Fruit fly (Drosophila melanogaster) whole organism, wandering third instar larva: Measurements from ENCODE around the gene Mlc-c.

Experiments
- Abd-B ChIP-seq: fragments of >200 bp; optimal IDR thresholded peaks from 2 replicates; lab custom pipeline; 2017; ENCODE audit warnings: missing biosample characterization, missing genetic modification characterization
- CG32264 ChIP-seq: fragments of 200-800 bp; sonication (Bioruptor generic); optimal IDR thresholded peaks from 2 replicates; lab custom pipeline; 2016; ENCODE audit warnings: missing biosample characterization, missing genetic modification characterization
- Jra ChIP-seq: sonication (Bioruptor generic); optimal IDR thresholded peaks from 2 replicates; lab custom pipeline; 2016; ENCODE audit warnings: missing biosample characterization, missing genetic modification characterization
- dsf ChIP-seq: sonication (Bioruptor generic); optimal IDR thresholded peaks from 2 replicates; lab custom pipeline; 2016; ENCODE audit warnings: missing biosample characterization, missing genetic modification characterization, borderline replicate concordance
- ey ChIP-seq: fragments of 200-800 bp; sonication (Bioruptor generic); optimal IDR thresholded peaks from 2 replicates; lab custom pipeline; 2016; ENCODE audit warnings: missing biosample characterization, missing genetic modification characterization
- foxo ChIP-seq, 2 experiments: fragments of 200-800 bp; sonication (Bioruptor generic); optimal IDR thresholded peaks; 2 replicates in 1 of 2; 3 replicates in 1 of 2; lab custom pipeline; 2016 to 2017; ENCODE audit warnings: missing biosample characterization in 2 of 2, missing genetic modification characterization in 2 of 2
- fru ChIP-seq: fragments of 200-800 bp; sonication (Bioruptor generic); optimal IDR thresholded peaks from 3 replicates; lab custom pipeline; 2016; ENCODE audit warnings: missing biosample characterization, mild to moderate bottlenecking, missing genetic modification characterization
- lola ChIP-seq: fragments of >200 bp; optimal IDR thresholded peaks from 2 replicates; lab custom pipeline; 2017; ENCODE audit warnings: missing biosample characterization, missing genetic modification characterization
- pan ChIP-seq: fragments of >200 bp; optimal IDR thresholded peaks from 2 replicates; lab custom pipeline; 2017

dm6 chrX:5637543-5637942, 15.2 kb upstream of the Mlc-c start:
- TF ChIP-seq Jra (GFP tag; lab: Kevin White, UChicago) (no peak), Abd-B (no peak), ey (GFP tag; lab: Kevin White, UChicago) (no peak), lola (GFP tag; lab: Kevin White, UChicago) (no peak), foxo (GFP tag; optimal IDR thresholded peaks at IDR 0.05; lab: Kevin White, UChicago) (no peak), CG32264 (no peak), dsf (GFP tag; lab: Kevin White, UChicago) (no peak), fru (GFP tag; lab: Kevin White, UChicago) (no peak), pan (no peak)
